Worm (Caenorhabditis elegans) whole organism, midembryonic: ENCODE results near the gene pafo-1.

Experiments used
- flt-1 ChIP-seq: fragments of 200-800 bp; sonication (Bioruptor generic); IDR thresholded peaks from 2 replicates; pipeline ENCODE4 v1.3.6; 2022; ENCODE audit warnings: missing genetic modification characterization, missing compliant biosample characterization
- med-1 ChIP-seq: sonication (generic microtip); optimal IDR thresholded peaks from 2 replicates; lab custom pipeline; 2017; ENCODE audit warnings: missing genetic modification characterization, mild to moderate bottlenecking, missing compliant biosample characterization, antibody characterized with exemption, missing genetic modification reagents; ENCODE audit not compliant: insufficient read depth
- ztf-29 ChIP-seq: fragments of 200-800 bp; sonication (Bioruptor generic); IDR thresholded peaks from 2 replicates; pipeline ENCODE4 v1.3.6; 2022; ENCODE audit warnings: missing genetic modification reagents, missing genetic modification characterization, missing compliant biosample characterization

ce11 chrV:11562643-11563042, 41.1 kb downstream of the pafo-1 start, which contains the start of gene srx-86:
- TF ChIP-seq flt-1, result no peak
- no peak for TF ChIP-seq ztf-29 (GFP tag; lab: Robert Waterston, UW)
- no peak for TF ChIP-seq med-1 (GFP tag; lab: Kevin White, UChicago)
